Worm (Caenorhabditis elegans) whole organism, L1 larva: ENCODE measurements around the gene srdh-1.

Source experiments
- C04F5.9 ChIP-seq: sonication (generic microtip); optimal IDR thresholded peaks from 2 replicates; lab custom pipeline; 2016; ENCODE audit warnings: missing genetic modification characterization, missing compliant biosample characterization
- F16B12.6 ChIP-seq: fragments of 150-350 bp; optimal IDR thresholded peaks from 2 replicates; lab custom pipeline; 2014; ENCODE audit warnings: missing biosample characterization, missing genetic modification characterization
- Y116A8C.19 ChIP-seq: sonication (generic microtip); optimal IDR thresholded peaks from 2 replicates; lab custom pipeline; 2016; ENCODE audit warnings: missing compliant biosample characterization, missing genetic modification characterization, borderline replicate concordance
- aha-1 ChIP-seq: fragments of 150-350 bp; optimal IDR thresholded peaks from 2 replicates; lab custom pipeline; 2014; ENCODE audit warnings: missing biosample characterization, missing genetic modification characterization
- aly-2 ChIP-seq: fragments of 150-350 bp; optimal IDR thresholded peaks from 2 replicates; lab custom pipeline; 2014; ENCODE audit warnings: missing biosample characterization, missing genetic modification characterization
- ama-1 ChIP-seq: fragments of 150-350 bp; optimal IDR thresholded peaks from 2 replicates; lab custom pipeline; 2014
- blmp-1 ChIP-seq: fragments of 150-350 bp; optimal IDR thresholded peaks from 2 replicates; lab custom pipeline; 2014; ENCODE audit warnings: missing biosample characterization, missing genetic modification characterization
- ceh-8 ChIP-seq: fragments of 200-800 bp; sonication (Bioruptor generic); optimal IDR thresholded peaks from 2 replicates; lab custom pipeline; 2018; ENCODE audit warnings: mild to moderate bottlenecking, missing genetic modification characterization, moderate library complexity, missing compliant biosample characterization
- dpl-1 ChIP-seq, 3 experiments: fragments of 150-350 bp in 2 of 3; sonication (generic microtip) in 1 of 3; optimal IDR thresholded peaks; 2 replicates each; lab custom pipeline; 2014 to 2017; ENCODE audit warnings: missing biosample characterization in 3 of 3, missing genetic modification characterization in 3 of 3, missing genetic modification reagents in 3 of 3
- dsc-1 ChIP-seq: sonication (generic microtip); optimal IDR thresholded peaks from 2 replicates; lab custom pipeline; 2016; ENCODE audit warnings: mild to moderate bottlenecking, missing genetic modification characterization, missing compliant biosample characterization
- efl-1 ChIP-seq, 4 experiments: fragments of 150-350 bp; optimal IDR thresholded peaks in 3 of 4; peaks in 1 of 4; 1 replicate in 1 of 4; 2 replicates in 3 of 4; lab custom pipeline; 2014; ENCODE audit warnings: missing biosample characterization in 2 of 4, missing genetic modification characterization in 2 of 4, missing genetic modification reagents in 2 of 4
- efl-3 ChIP-seq: fragments of 200-800 bp; sonication (Bioruptor generic); optimal IDR thresholded peaks from 2 replicates; lab custom pipeline; 2018; ENCODE audit warnings: mild to moderate bottlenecking, missing genetic modification characterization, missing compliant biosample characterization
- egl-13 ChIP-seq: sonication (generic microtip); optimal IDR thresholded peaks from 2 replicates; lab custom pipeline; 2016; ENCODE audit warnings: missing genotype, missing genetic modification reagents, missing genetic modification characterization, missing compliant biosample characterization
- elt-3 ChIP-seq, 6 experiments: fragments of 150-350 bp in 1 of 6; sonication (generic microtip); optimal IDR thresholded peaks; 2 replicates each; lab custom pipeline; 2017 to 2018; ENCODE audit warnings: missing biosample characterization in 6 of 6, missing genetic modification characterization in 6 of 6, inconsistent platforms in 1 of 6
- ets-5 ChIP-seq: fragments of 200-800 bp; sonication (Bioruptor generic); IDR thresholded peaks from 2 replicates; pipeline ENCODE4 v1.3.6; 2022; ENCODE audit warnings: missing genetic modification characterization, missing compliant biosample characterization
- fkh-8 ChIP-seq: sonication (generic microtip); optimal IDR thresholded peaks from 2 replicates; lab custom pipeline; 2016; ENCODE audit warnings: mild to moderate bottlenecking, missing genetic modification characterization, missing compliant biosample characterization
- fos-1 ChIP-seq: fragments of 150-350 bp; optimal IDR thresholded peaks from 2 replicates; lab custom pipeline; 2014; ENCODE audit warnings: missing biosample characterization, missing genetic modification characterization
- irx-1 ChIP-seq: sonication (generic microtip); optimal IDR thresholded peaks from 2 replicates; lab custom pipeline; 2016; ENCODE audit warnings: missing genetic modification characterization, missing compliant biosample characterization
- jun-1 ChIP-seq: fragments of 150-350 bp; optimal IDR thresholded peaks from 2 replicates; lab custom pipeline; 2014; ENCODE audit warnings: missing biosample characterization, missing genetic modification reagents, missing genetic modification characterization
- lin-14 ChIP-seq: fragments of 200-800 bp; sonication (Bioruptor generic); optimal IDR thresholded peaks from 2 replicates; lab custom pipeline; 2018; ENCODE audit warnings: mild to moderate bottlenecking, missing genetic modification characterization, moderate library complexity, missing compliant biosample characterization
- lin-35 ChIP-seq, 2 experiments: fragments of 150-350 bp; optimal IDR thresholded peaks; 2 replicates each; lab custom pipeline; 2014; ENCODE audit warnings: missing biosample characterization in 2 of 2, missing genetic modification characterization in 2 of 2, missing genetic modification reagents in 2 of 2
- lir-3 ChIP-seq: sonication (generic microtip); optimal IDR thresholded peaks from 2 replicates; lab custom pipeline; 2016; ENCODE audit warnings: mild to moderate bottlenecking, missing genetic modification characterization, moderate library complexity, missing compliant biosample characterization; ENCODE audit not compliant: poor library complexity
- mab-9 ChIP-seq: fragments of 200-800 bp; sonication (Bioruptor generic); IDR thresholded peaks from 2 replicates; pipeline ENCODE4 v1.3.6; 2022; ENCODE audit warnings: missing genetic modification reagents, missing genetic modification characterization, missing compliant biosample characterization
- nhr-11 ChIP-seq: fragments of 150-350 bp; optimal IDR thresholded peaks from 2 replicates; lab custom pipeline; 2014; ENCODE audit warnings: missing biosample characterization, missing genetic modification characterization
- nhr-12 ChIP-seq: sonication (generic microtip); optimal IDR thresholded peaks from 2 replicates; lab custom pipeline; 2017; ENCODE audit warnings: missing biosample characterization, missing genetic modification characterization
- nhr-20 ChIP-seq: sonication (generic microtip); optimal IDR thresholded peaks from 2 replicates; lab custom pipeline; 2016; ENCODE audit warnings: mild to moderate bottlenecking, missing genetic modification characterization, missing compliant biosample characterization
- nhr-237 ChIP-seq: fragments of 150-350 bp; optimal IDR thresholded peaks from 2 replicates; lab custom pipeline; 2014; ENCODE audit warnings: missing biosample characterization, missing genetic modification characterization
- nhr-28 ChIP-seq: fragments of 150-350 bp; optimal IDR thresholded peaks from 2 replicates; lab custom pipeline; 2014; ENCODE audit warnings: missing biosample characterization, missing genetic modification characterization
- nhr-47 ChIP-seq: sonication (generic microtip); optimal IDR thresholded peaks from 2 replicates; lab custom pipeline; 2016; ENCODE audit warnings: mild to moderate bottlenecking, missing genetic modification characterization, moderate library complexity, missing compliant biosample characterization
- nhr-71 ChIP-seq: sonication (generic microtip); optimal IDR thresholded peaks from 2 replicates; lab custom pipeline; 2016; ENCODE audit warnings: mild to moderate bottlenecking, missing genetic modification characterization, moderate library complexity, missing compliant biosample characterization
- nhr-76 ChIP-seq: sonication (generic microtip); optimal IDR thresholded peaks from 2 replicates; lab custom pipeline; 2017; ENCODE audit warnings: missing biosample characterization, missing genetic modification characterization
- nhr-85 ChIP-seq: sonication (generic microtip); peaks from one replicate; lab custom pipeline; 2016; ENCODE audit warnings: missing genetic modification characterization, inconsistent platforms, missing compliant biosample characterization
- pax-3 ChIP-seq: fragments of 200-800 bp; sonication (Bioruptor generic); optimal IDR thresholded peaks from 2 replicates; lab custom pipeline; 2018; ENCODE audit warnings: mild to moderate bottlenecking, missing genetic modification characterization, moderate library complexity, missing compliant biosample characterization
- pqm-1 ChIP-seq: sonication (generic microtip); optimal IDR thresholded peaks from 3 replicates; lab custom pipeline; 2017; ENCODE audit warnings: missing biosample characterization, missing genetic modification characterization
- rnt-1 ChIP-seq: sonication (generic microtip); optimal IDR thresholded peaks from 2 replicates; lab custom pipeline; 2016; ENCODE audit warnings: mild to moderate bottlenecking, missing genetic modification characterization, moderate library complexity, missing compliant biosample characterization
- snpc-4 ChIP-seq: fragments of 150-350 bp; optimal IDR thresholded peaks from 2 replicates; lab custom pipeline; 2014; ENCODE audit warnings: missing biosample characterization, missing genetic modification characterization
- snu-23 ChIP-seq: sonication (generic microtip); optimal IDR thresholded peaks from 2 replicates; lab custom pipeline; 2016; ENCODE audit warnings: missing genetic modification characterization, missing compliant biosample characterization
- sox-4 ChIP-seq: sonication (generic microtip); optimal IDR thresholded peaks from 2 replicates; lab custom pipeline; 2016; ENCODE audit warnings: missing genetic modification characterization, missing compliant biosample characterization
- sup-37 ChIP-seq: fragments of 200-800 bp; sonication (Bioruptor generic); optimal IDR thresholded peaks from 2 replicates; lab custom pipeline; 2018; ENCODE audit warnings: mild to moderate bottlenecking, missing genetic modification characterization, missing compliant biosample characterization
- tbx-2 ChIP-seq: sonication (generic microtip); optimal IDR thresholded peaks from 2 replicates; lab custom pipeline; 2016; ENCODE audit warnings: missing genetic modification characterization, missing compliant biosample characterization
- tlp-1 ChIP-seq: fragments of 150-350 bp; optimal IDR thresholded peaks from 2 replicates; lab custom pipeline; 2014; ENCODE audit warnings: missing biosample characterization, missing genetic modification characterization
- unc-130 ChIP-seq: fragments of 150-350 bp; optimal IDR thresholded peaks from 2 replicates; lab custom pipeline; 2017; ENCODE audit warnings: missing biosample characterization, missing genetic modification characterization, inconsistent platforms
- unc-62 ChIP-seq: fragments of 150-350 bp; optimal IDR thresholded peaks from 2 replicates; lab custom pipeline; 2014; ENCODE audit warnings: missing biosample characterization, missing genetic modification reagents, missing genetic modification characterization
- vab-15 ChIP-seq: sonication (generic microtip); optimal IDR thresholded peaks from 2 replicates; lab custom pipeline; 2017; ENCODE audit warnings: missing genotype, mild to moderate bottlenecking, missing genetic modification characterization, missing compliant biosample characterization
- xbp-1 ChIP-seq: sonication (generic microtip); optimal IDR thresholded peaks from 2 replicates; lab custom pipeline; 2016; ENCODE audit warnings: missing genetic modification characterization, missing compliant biosample characterization
- zag-1 ChIP-seq: fragments of 150-350 bp; optimal IDR thresholded peaks from 2 replicates; lab custom pipeline; 2014; ENCODE audit warnings: missing biosample characterization, missing genetic modification characterization
- ztf-11 ChIP-seq, 2 experiments: sonication (generic microtip); optimal IDR thresholded peaks; 2 replicates each; lab custom pipeline; 2016 to 2017; ENCODE audit warnings: missing genetic modification characterization in 2 of 2, missing biosample characterization in 1 of 2, missing compliant biosample characterization in 1 of 2
- ztf-4 ChIP-seq: fragments of 150-350 bp; optimal IDR thresholded peaks from 2 replicates; lab custom pipeline; 2014; ENCODE audit warnings: missing biosample characterization, missing genetic modification characterization

Gene srdh-1

DNA sequence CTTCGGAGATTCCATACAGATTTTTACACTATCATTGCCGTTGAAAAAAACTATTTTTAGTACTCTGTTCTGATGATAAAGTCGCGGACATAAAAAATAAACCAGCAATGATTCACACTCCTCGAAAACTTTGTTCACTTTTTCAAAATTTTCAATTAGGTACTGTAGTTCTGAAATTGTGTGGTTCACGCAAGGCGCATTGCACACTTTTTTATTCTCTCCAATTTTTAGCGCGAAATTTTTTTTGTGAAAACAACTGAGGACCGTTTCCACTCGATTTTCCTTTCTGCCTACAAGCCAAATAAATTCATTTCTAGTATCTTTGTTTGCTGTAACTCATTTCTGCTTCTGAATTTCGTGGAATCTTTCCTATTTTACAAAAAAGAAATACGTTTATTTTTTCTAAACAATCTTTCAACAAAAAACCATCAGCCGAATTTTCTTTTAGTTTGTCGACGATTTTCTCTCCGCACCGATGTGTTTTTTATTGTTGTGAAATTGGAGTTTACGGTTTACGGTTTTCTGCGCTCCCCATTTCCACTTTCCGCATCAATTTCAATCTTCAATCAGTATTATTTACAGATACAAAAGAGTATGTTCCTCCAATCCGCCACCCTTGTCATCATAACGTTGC is 11.2 kb upstream of the srdh-1 start, which contains the start of gene F35C11.5:
TSS of gene F35C11.5 (plus strand) at position 584 of the 634 bp plus-strand sequence.
- TF ChIP-seq pax-3 (tag; lab: Kevin White, UChicago): no peak
- no peak for TF ChIP-seq irx-1 (tag; lab: Kevin White, UChicago)
- TF ChIP-seq nhr-11 (tag; lab: Kevin White, UChicago): no peak
- TF ChIP-seq C04F5.9 (tag; lab: Kevin White, UChicago): no peak
- TF ChIP-seq ztf-11 (tag; optimal IDR thresholded peaks at IDR 0.05; lab: Kevin White, UChicago): no peak
- TF ChIP-seq vab-15 (tag; lab: Kevin White, UChicago): no peak
- no peak for TF ChIP-seq lir-3
- no peak for TF ChIP-seq nhr-237 (tag; lab: Kevin White, UChicago)
- TF ChIP-seq nhr-12: no peak
- no peak for TF ChIP-seq nhr-71 (tag; lab: Kevin White, UChicago)
- TF ChIP-seq Y116A8C.19 (tag; lab: Kevin White, UChicago): no peak
- TF ChIP-seq nhr-76: no peak
- no peak for TF ChIP-seq nhr-28
- TF ChIP-seq ceh-8 (GFP tag; lab: Kevin White, UChicago): no peak
- no peak for TF ChIP-seq nhr-47 (tag; lab: Kevin White, UChicago)
- TF ChIP-seq sox-4 (tag; lab: Kevin White, UChicago): no peak
- no peak for TF ChIP-seq lin-14 (GFP tag; lab: Kevin White, UChicago)
- TF ChIP-seq jun-1 (tag; lab: Kevin White, UChicago): no peak
- no peak for TF ChIP-seq ztf-4
- TF ChIP-seq, all 84 proteins: peak for 0

DNA sequence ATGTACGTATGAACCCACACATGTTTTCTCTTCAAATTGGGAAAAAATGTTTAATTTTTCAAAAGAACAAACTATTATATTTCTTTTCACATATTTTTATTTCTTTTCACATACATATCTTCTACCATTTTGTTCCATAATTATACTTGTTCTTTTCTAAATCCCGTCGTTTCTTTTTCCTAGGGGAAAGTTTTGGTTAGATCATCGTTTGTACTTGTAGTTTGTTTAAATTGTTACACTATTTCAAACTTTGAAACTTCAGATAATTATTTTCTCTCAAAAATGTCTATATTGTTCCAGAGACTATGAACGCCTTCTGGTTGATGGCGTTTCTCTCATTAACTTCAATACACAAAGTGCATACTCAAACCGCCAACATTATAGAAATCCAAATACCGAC is 8.4 kb upstream of the srdh-1 start, which contains the start of gene F35C11.7:
TSS of gene F35C11.7 (plus strand) at position 301 of the 400 bp plus-strand sequence.
- TF ChIP-seq ama-1 (lab: Kevin White, UChicago) (no peak), unc-130 (no peak), dsc-1 (tag; lab: Kevin White, UChicago) (no peak), tlp-1 (tag; lab: Kevin White, UChicago) (no peak), rnt-1 (tag; lab: Kevin White, UChicago) (no peak), mab-9 (GFP tag; lab: Robert Waterston, UW) (no peak), dpl-1 (GFP tag; optimal IDR thresholded peaks at IDR 0.05; lab: Kevin White, UChicago) (no peak), fkh-8 (tag; lab: Kevin White, UChicago) (no peak), aha-1 (tag; lab: Kevin White, UChicago) (no peak), efl-3 (GFP tag; lab: Kevin White, UChicago) (no peak), fos-1 (tag; lab: Kevin White, UChicago) (no peak), tbx-2 (tag; lab: Kevin White, UChicago) (no peak), C04F5.9 (tag; lab: Kevin White, UChicago) (no peak), aly-2 (tag; lab: Kevin White, UChicago) (no peak), unc-62 (no peak), ets-5 (no peak), F16B12.6 (tag; lab: Kevin White, UChicago) (no peak)

DNA sequence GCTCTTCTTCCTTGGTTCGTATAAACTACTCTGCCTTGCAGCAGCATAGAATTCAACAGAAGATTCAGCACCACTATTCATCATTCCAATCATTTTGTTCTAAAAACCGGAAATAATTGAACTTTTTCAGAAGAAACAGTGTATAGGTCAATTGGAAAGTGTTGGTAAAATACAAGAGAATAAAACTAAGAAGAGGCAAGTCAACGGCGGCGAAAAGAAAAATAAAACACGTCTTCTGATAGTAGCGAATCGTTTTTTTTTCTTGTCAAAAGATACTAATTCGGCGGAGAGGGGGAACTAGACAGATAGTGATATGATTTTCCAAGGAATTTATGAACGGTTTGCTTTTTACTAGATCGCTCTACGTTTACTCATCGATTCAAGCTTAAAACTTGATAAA is 5.4 kb upstream of the srdh-1 start, which contains the start of gene F35C11.6:
TSS of gene F35C11.6 (minus strand) at position 101 of the 400 bp plus-strand sequence.
- TF ChIP-seq elt-3 (tag; optimal IDR thresholded peaks at IDR 0.05; lab: Kevin White, UChicago) (peak in 1 of 6 experiments; percentile 3), dsc-1 (tag; lab: Kevin White, UChicago) (no peak), blmp-1 (tag; lab: Kevin White, UChicago) (peak; percentile 9)

DNA sequence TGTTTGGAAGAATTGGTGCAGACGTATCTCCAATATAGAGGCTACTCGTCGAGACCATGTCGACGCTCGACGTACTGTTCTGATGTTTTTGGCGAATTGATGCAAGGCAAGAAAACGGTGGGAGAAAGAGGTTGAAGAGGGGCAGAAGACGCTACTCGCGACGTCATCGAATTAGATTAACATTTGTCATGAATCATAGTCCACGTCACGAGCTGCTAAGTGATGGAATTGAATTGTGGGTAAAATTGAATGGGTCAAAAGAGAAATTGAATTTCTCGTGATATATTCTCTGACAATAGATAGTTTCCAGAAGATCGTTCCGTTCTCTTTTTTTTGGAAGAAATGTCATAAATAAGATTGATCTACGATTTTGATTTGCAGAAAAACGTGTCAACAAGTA is 4.8 kb upstream of the srdh-1 start:
- TF ChIP-seq lin-14 (GFP tag; lab: Kevin White, UChicago) (peak; percentile 54), elt-3 (tag; optimal IDR thresholded peaks at IDR 0.05; lab: Kevin White, UChicago) (peak in 1 of 6 experiments; percentile 31), snu-23 (GFP tag; lab: Kevin White, UChicago) (peak; percentile 43), nhr-85 (peak; percentile 94), nhr-20 (tag; lab: Kevin White, UChicago) (peak; percentile 41), xbp-1 (tag; lab: Kevin White, UChicago) (no peak), egl-13 (tag; lab: Kevin White, UChicago) (no peak), pqm-1 (no peak), ets-5 (no peak), sup-37 (GFP tag; lab: Kevin White, UChicago) (no peak), efl-1 (optimal IDR thresholded peaks at IDR 0.05; lab: Kevin White, UChicago) (no peak), efl-1 (GFP tag; optimal IDR thresholded peaks at IDR 0.05 in 1 of 2; lab: Kevin White, UChicago) (peak in 1 of 2 experiments; percentile 16), snpc-4 (no peak), lin-35 (GFP tag; optimal IDR thresholded peaks at IDR 0.05; lab: Kevin White, UChicago) (peak in 1 of 2 experiments; percentile 36), F16B12.6 (tag; lab: Kevin White, UChicago) (no peak), mab-9 (GFP tag; lab: Robert Waterston, UW) (no peak), zag-1 (tag; lab: Kevin White, UChicago) (no peak)
